Worm (Caenorhabditis elegans) whole organism, early embryonic: ENCODE measurements around the gene C25H3.15.

Source experiments
- F13C5.2 ChIP-seq: sonication (generic microtip); optimal IDR thresholded peaks from 2 replicates; lab custom pipeline; 2017; ENCODE audit warnings: mild to moderate bottlenecking, missing genetic modification characterization, inconsistent platforms, missing compliant biosample characterization
- ama-1 ChIP-seq: fragments of 150-350 bp; optimal IDR thresholded peaks from 2 replicates; lab custom pipeline; 2014
- ceh-13 ChIP-seq: fragments of 200-800 bp; sonication (Bioruptor generic); optimal IDR thresholded peaks from 2 replicates; lab custom pipeline; 2018; ENCODE audit warnings: mild to moderate bottlenecking, missing genetic modification characterization, missing compliant biosample characterization
- ets-7 ChIP-seq: sonication (generic microtip); optimal IDR thresholded peaks from 2 replicates; lab custom pipeline; 2016; ENCODE audit warnings: missing genotype, missing genetic modification characterization, missing compliant biosample characterization
- flt-1 ChIP-seq: fragments of 200-800 bp; sonication (Bioruptor generic); IDR thresholded peaks from 2 replicates; pipeline ENCODE4 v1.3.6; 2022; ENCODE audit warnings: missing genetic modification characterization, missing compliant biosample characterization
- hmg-4 ChIP-seq: fragments of 200-800 bp; sonication (Bioruptor generic); optimal IDR thresholded peaks from 2 replicates; lab custom pipeline; 2018; ENCODE audit warnings: mild to moderate bottlenecking, missing genetic modification characterization, missing compliant biosample characterization
- hnd-1 ChIP-seq: sonication (generic microtip); optimal IDR thresholded peaks from 2 replicates; lab custom pipeline; 2016; ENCODE audit warnings: missing genetic modification characterization, missing compliant biosample characterization
- scrt-1 ChIP-seq: fragments of 200-800 bp; sonication (Bioruptor generic); IDR thresholded peaks from 2 replicates; pipeline ENCODE4 v1.3.6; 2022; ENCODE audit warnings: missing genetic modification characterization, missing compliant biosample characterization
- sea-1 ChIP-seq: fragments of 200-800 bp; sonication (Bioruptor generic); conservative IDR thresholded peaks from 2 replicates; pipeline ENCODE4 v1.3.6; 2022; ENCODE audit warnings: missing genetic modification characterization, missing compliant biosample characterization
- tbx-11 ChIP-seq: fragments of 200-800 bp; sonication (Bioruptor generic); IDR thresholded peaks from 2 replicates; pipeline ENCODE4 v1.3.6; 2022; ENCODE audit warnings: missing genetic modification characterization, missing compliant biosample characterization
- tbx-37 ChIP-seq: fragments of 200-800 bp; sonication (Bioruptor generic); conservative IDR thresholded peaks from 2 replicates; pipeline ENCODE4 v1.3.6; 2022; ENCODE audit warnings: missing genetic modification reagents, missing genetic modification characterization, missing compliant biosample characterization

DNA sequence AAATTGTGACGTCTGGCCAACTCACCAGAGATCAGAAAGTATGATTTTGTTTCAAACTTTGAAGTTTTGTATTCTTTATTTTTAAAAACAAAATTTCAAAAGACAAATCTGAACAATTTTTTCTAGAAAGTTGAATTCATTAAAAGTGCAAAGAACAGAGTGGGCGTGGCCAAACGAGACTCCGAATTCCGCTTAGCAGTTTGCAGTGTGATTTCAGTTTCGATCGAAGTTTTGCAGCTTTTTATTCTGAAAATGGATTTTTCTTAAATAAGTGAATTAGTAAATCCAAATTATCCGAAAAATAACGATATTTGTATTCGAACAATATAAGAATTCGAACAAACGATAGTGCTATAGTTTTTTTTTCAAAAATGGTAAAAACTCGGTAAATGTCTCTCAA lies 31.7 kb upstream of the C25H3.15 start:
- no peak for TF ChIP-seq sea-1 (GFP tag; lab: Robert Waterston, UW)
- no peak for TF ChIP-seq scrt-1 (GFP tag; lab: Robert Waterston, UW)
- no peak for TF ChIP-seq flt-1
- no peak for TF ChIP-seq tbx-11 (GFP tag; lab: Robert Waterston, UW)
- no peak for TF ChIP-seq ets-7 (tag; lab: Kevin White, UChicago)
- TF ChIP-seq ceh-13 (GFP tag; lab: Kevin White, UChicago), result no peak
- no peak for TF ChIP-seq ama-1
- TF ChIP-seq tbx-37 (GFP tag; lab: Robert Waterston, UW), result no peak
- TF ChIP-seq hnd-1 (tag; lab: Kevin White, UChicago), result no peak
- no peak for TF ChIP-seq hmg-4
- no peak for TF ChIP-seq F13C5.2 (tag; lab: Kevin White, UChicago)
